Worm (Caenorhabditis elegans) whole organism, young adult: ENCODE measurements around the gene srw-142.

ENCODE experiments used
- B0019.2 ChIP-seq: fragments of 200-800 bp; sonication (Bioruptor generic); conservative IDR thresholded peaks from 2 replicates; pipeline ENCODE4 v1.3.6; 2022; ENCODE audit warnings: missing genetic modification reagents, missing genetic modification characterization, missing compliant biosample characterization
- D2030.7 ChIP-seq: fragments of 200-800 bp; sonication (Bioruptor generic); IDR thresholded peaks from 2 replicates; pipeline ENCODE4 v1.3.6; 2022; ENCODE audit warnings: missing genetic modification reagents, missing genetic modification characterization, missing compliant biosample characterization
- F33H1.4 ChIP-seq: fragments of 200-800 bp; sonication (Bioruptor generic); IDR thresholded peaks from 2 replicates; pipeline ENCODE4 v1.3.6; 2022; ENCODE audit warnings: missing genetic modification reagents, missing genetic modification characterization, missing compliant biosample characterization
- F37B4.10 ChIP-seq: fragments of 200-800 bp; sonication (Bioruptor generic); IDR thresholded peaks from 2 replicates; pipeline ENCODE4 v1.3.6; 2022; ENCODE audit warnings: missing genetic modification characterization, missing compliant biosample characterization
- F49E8.2 ChIP-seq: sonication (generic microtip); optimal IDR thresholded peaks from 3 replicates; lab custom pipeline; 2017; ENCODE audit warnings: missing genetic modification characterization, mild to moderate bottlenecking, missing compliant biosample characterization, antibody characterized with exemption, moderate library complexity; ENCODE audit not compliant: insufficient read depth
- Y53G8AR.9 ChIP-seq: fragments of 200-800 bp; sonication (Bioruptor generic); conservative IDR thresholded peaks from 2 replicates; pipeline ENCODE4 v1.3.6; 2022; ENCODE audit warnings: missing genetic modification reagents, missing genetic modification characterization, missing compliant biosample characterization
- Y95B8A.8 ChIP-seq: fragments of 200-800 bp; sonication (Bioruptor generic); IDR thresholded peaks from 2 replicates; pipeline ENCODE4 v1.3.6; 2022; ENCODE audit warnings: missing genetic modification reagents, missing genetic modification characterization, missing compliant biosample characterization
- bed-2 ChIP-seq: fragments of 200-800 bp; sonication (Bioruptor generic); IDR thresholded peaks from 2 replicates; pipeline ENCODE4 v1.3.6; 2022; ENCODE audit warnings: missing genetic modification reagents, missing genetic modification characterization, missing compliant biosample characterization
- cebp-2 ChIP-seq: fragments of 200-800 bp; sonication (Bioruptor generic); IDR thresholded peaks from 2 replicates; pipeline ENCODE4 v1.3.6; 2022; ENCODE audit warnings: missing genetic modification characterization, missing compliant biosample characterization
- ceh-27 ChIP-seq: fragments of 200-800 bp; sonication (Bioruptor generic); optimal IDR thresholded peaks from 2 replicates; lab custom pipeline; 2018; ENCODE audit warnings: mild to moderate bottlenecking, missing genetic modification characterization, moderate library complexity, missing compliant biosample characterization
- ceh-40 ChIP-seq: fragments of 200-800 bp; sonication (Bioruptor generic); IDR thresholded peaks from 2 replicates; pipeline ENCODE4 v1.3.6; 2022; ENCODE audit warnings: missing genetic modification characterization, missing compliant biosample characterization
- ceh-79 ChIP-seq: sonication (generic microtip); optimal IDR thresholded peaks from 2 replicates; lab custom pipeline; 2017; ENCODE audit warnings: mild to moderate bottlenecking, missing genetic modification characterization, missing compliant biosample characterization
- ceh-91 ChIP-seq: fragments of 200-800 bp; sonication (Bioruptor generic); IDR thresholded peaks from 2 replicates; pipeline ENCODE4 v1.3.6; 2022; ENCODE audit warnings: missing genetic modification reagents, missing genetic modification characterization, missing compliant biosample characterization
- dox-1 ChIP-seq: fragments of 200-800 bp; sonication (Bioruptor generic); IDR thresholded peaks from 2 replicates; pipeline ENCODE4 v1.3.6; 2022; ENCODE audit warnings: missing genetic modification reagents, missing genetic modification characterization, missing compliant biosample characterization
- egl-18 ChIP-seq: fragments of 200-800 bp; sonication (Bioruptor generic); IDR thresholded peaks from 2 replicates; pipeline ENCODE4 v1.3.6; 2022; ENCODE audit warnings: missing genetic modification reagents, missing genetic modification characterization, missing compliant biosample characterization
- egrh-3 ChIP-seq: fragments of 200-800 bp; sonication (Bioruptor generic); IDR thresholded peaks from 2 replicates; pipeline ENCODE4 v1.3.6; 2022; ENCODE audit warnings: missing genetic modification reagents, missing genetic modification characterization, missing compliant biosample characterization
- ekl-4 ChIP-seq: fragments of 200-800 bp; sonication (Bioruptor generic); IDR thresholded peaks from 2 replicates; pipeline ENCODE4 v1.3.6; 2022; ENCODE audit warnings: missing genetic modification reagents, missing genetic modification characterization, missing compliant biosample characterization
- hmg-20 ChIP-seq: fragments of 200-800 bp; sonication (Bioruptor generic); IDR thresholded peaks from 2 replicates; pipeline ENCODE4 v1.3.6; 2022; ENCODE audit warnings: missing genetic modification reagents, missing genetic modification characterization, missing compliant biosample characterization
- let-607 ChIP-seq, 2 experiments: fragments of 200-800 bp in 1 of 2; sonication (Bioruptor generic) in 1 of 2; sonication (generic microtip) in 1 of 2; optimal IDR thresholded peaks; 2 replicates each; lab custom pipeline; 2016 to 2018; ENCODE audit warnings: mild to moderate bottlenecking in 2 of 2, missing compliant biosample characterization in 2 of 2, missing genetic modification characterization in 2 of 2, moderate library complexity in 2 of 2, missing genotype in 1 of 2
- lin-54 ChIP-seq: fragments of 200-800 bp; sonication (Bioruptor generic); optimal IDR thresholded peaks from 2 replicates; lab custom pipeline; 2018; ENCODE audit warnings: mild to moderate bottlenecking, missing genetic modification characterization, missing compliant biosample characterization
- lir-1 ChIP-seq: fragments of 200-800 bp; sonication (Bioruptor generic); conservative IDR thresholded peaks from 2 replicates; pipeline ENCODE4 v1.3.6; 2022; ENCODE audit warnings: missing genetic modification reagents, missing genetic modification characterization, missing compliant biosample characterization
- madf-3 ChIP-seq: fragments of 200-800 bp; sonication (Bioruptor generic); IDR thresholded peaks from 2 replicates; pipeline ENCODE4 v1.3.6; 2022; ENCODE audit warnings: missing genetic modification reagents, missing genetic modification characterization, missing compliant biosample characterization
- mxl-1 ChIP-seq: sonication (generic microtip); optimal IDR thresholded peaks from 2 replicates; lab custom pipeline; 2016; ENCODE audit warnings: missing genetic modification characterization, missing compliant biosample characterization
- nfyb-1 ChIP-seq: fragments of 200-800 bp; sonication (Bioruptor generic); IDR thresholded peaks from 2 replicates; pipeline ENCODE4 v1.3.6; 2022; ENCODE audit warnings: missing genetic modification reagents, missing genetic modification characterization, missing compliant biosample characterization
- nhr-120 ChIP-seq: fragments of 200-800 bp; sonication (Bioruptor generic); IDR thresholded peaks from 2 replicates; pipeline ENCODE4 v1.3.6; 2022; ENCODE audit warnings: missing genetic modification characterization, missing compliant biosample characterization
- nhr-27 ChIP-seq: fragments of 200-800 bp; sonication (Bioruptor generic); optimal IDR thresholded peaks from 2 replicates; lab custom pipeline; 2018; ENCODE audit warnings: mild to moderate bottlenecking, missing genetic modification characterization, moderate library complexity, missing compliant biosample characterization
- pbrm-1 ChIP-seq: fragments of 200-800 bp; sonication (Bioruptor generic); IDR thresholded peaks from 2 replicates; pipeline ENCODE4 v1.3.6; 2022; ENCODE audit warnings: missing genetic modification reagents, missing genetic modification characterization, missing compliant biosample characterization
- pha-4 ChIP-seq: fragments of 150-350 bp; sonication (generic microtip); optimal IDR thresholded peaks from 2 replicates; lab custom pipeline; 2014; ENCODE audit warnings: missing biosample characterization, missing genetic modification reagents, missing genetic modification characterization
- rcor-1 ChIP-seq: fragments of 200-800 bp; sonication (Bioruptor generic); IDR thresholded peaks from 2 replicates; pipeline ENCODE4 v1.3.6; 2022; ENCODE audit warnings: missing genetic modification reagents, missing genetic modification characterization, missing compliant biosample characterization
- rpc-1 ChIP-seq, 2 experiments: fragments of 150-350 bp in 1 of 2; sonication (generic microtip) in 1 of 2; optimal IDR thresholded peaks; 2 replicates each; lab custom pipeline; 2014 to 2018; ENCODE audit warnings: missing biosample characterization in 1 of 2, missing genetic modification characterization in 1 of 2, missing genetic modification reagents in 1 of 2, missing genotype in 1 of 2
- snpc-3.4 ChIP-seq: sonication (generic microtip); optimal IDR thresholded peaks from 2 replicates; lab custom pipeline; 2017; ENCODE audit warnings: missing genetic modification characterization, mild to moderate bottlenecking, missing compliant biosample characterization, antibody characterized with exemption, moderate library complexity, missing genotype, missing genetic modification reagents
- zim-3 ChIP-seq: sonication (generic microtip); optimal IDR thresholded peaks from 2 replicates; lab custom pipeline; 2017; ENCODE audit warnings: mild to moderate bottlenecking, missing genetic modification characterization, moderate library complexity, missing compliant biosample characterization
- ztf-18 ChIP-seq: sonication (generic microtip); optimal IDR thresholded peaks from 2 replicates; lab custom pipeline; 2016; ENCODE audit warnings: missing genotype, mild to moderate bottlenecking, missing genetic modification characterization, missing compliant biosample characterization
- ztf-22 ChIP-seq: fragments of 200-800 bp; sonication (Bioruptor generic); optimal IDR thresholded peaks from 2 replicates; lab custom pipeline; 2018; ENCODE audit warnings: mild to moderate bottlenecking, missing genetic modification characterization, moderate library complexity, missing compliant biosample characterization
- ztf-28 ChIP-seq: fragments of 200-800 bp; sonication (Bioruptor generic); IDR thresholded peaks from 2 replicates; pipeline ENCODE4 v1.3.6; 2022; ENCODE audit warnings: missing genetic modification reagents, missing genetic modification characterization, missing compliant biosample characterization
- ztf-3 ChIP-seq: fragments of 200-800 bp; sonication (Bioruptor generic); optimal IDR thresholded peaks from 2 replicates; lab custom pipeline; 2018; ENCODE audit warnings: mild to moderate bottlenecking, missing genetic modification characterization, missing compliant biosample characterization

Gene srw-142

DNA sequence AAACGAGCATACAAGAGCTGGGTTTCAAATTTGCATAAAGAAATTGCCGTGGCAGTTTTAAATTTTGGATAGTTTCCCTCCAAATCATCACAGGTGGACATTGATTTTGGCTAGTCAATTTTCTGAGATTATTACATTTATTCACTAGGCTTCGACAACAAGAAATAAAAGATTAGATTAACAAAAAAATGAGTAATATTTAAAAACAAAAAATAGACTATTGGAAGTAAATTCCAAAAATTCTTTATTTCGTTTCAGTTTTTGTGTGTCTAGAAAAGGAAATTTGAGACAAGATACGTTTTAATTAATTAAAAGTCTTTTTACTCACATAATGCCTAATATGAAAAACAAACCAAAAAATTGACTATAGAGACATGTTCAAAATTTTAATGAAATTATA lies at the start of gene srw-142:
Gene srw-142, minus strand, starts transcription at position 101 of the 400 bp plus-strand sequence.
- TF ChIP-seq let-607 (tag; optimal IDR thresholded peaks at IDR 0.05; lab: Kevin White, UChicago) (no peak), rcor-1 (GFP tag; lab: Robert Waterston, UW) (no peak), F49E8.2 (tag; lab: Kevin White, UChicago) (no peak), ztf-22 (GFP tag; lab: Kevin White, UChicago) (no peak), lir-1 (GFP tag; lab: Robert Waterston, UW) (no peak), madf-3 (GFP tag; lab: Robert Waterston, UW) (no peak), nhr-27 (tag; lab: Kevin White, UChicago) (no peak), nhr-120 (GFP tag; lab: Robert Waterston, UW) (no peak), ztf-3 (GFP tag; lab: Kevin White, UChicago) (no peak), ztf-18 (no peak), ceh-79 (tag; lab: Kevin White, UChicago) (no peak)

DNA sequence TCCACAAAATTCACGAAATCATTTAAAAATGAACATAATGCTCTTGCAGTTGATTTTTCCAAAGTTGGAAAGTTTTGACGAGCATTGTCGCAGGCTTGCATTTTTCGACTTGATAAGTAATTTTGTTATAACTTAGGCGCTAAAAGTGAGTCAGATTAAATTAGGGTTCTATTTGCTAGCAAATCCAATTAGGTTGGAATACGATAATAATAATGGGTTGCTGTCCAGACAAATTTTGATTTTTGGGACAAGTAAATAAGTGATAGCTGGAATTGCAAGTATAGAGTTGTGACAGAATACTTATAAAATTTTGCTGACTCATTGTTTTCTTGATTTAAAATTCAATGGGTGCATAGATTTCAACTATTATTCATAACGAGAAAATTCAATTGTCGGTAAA lies 47.9 kb upstream of the srw-142 start, which contains the start of gene srw-112:
Gene srw-112, minus strand, starts transcription at position 101 of the 400 bp plus-strand sequence.
- TF ChIP-seq pbrm-1 (GFP tag; lab: Robert Waterston, UW), result no peak
- TF ChIP-seq F33H1.4, result no peak
- TF ChIP-seq bed-2 (GFP tag; lab: Robert Waterston, UW), result no peak
- no peak for TF ChIP-seq rpc-1 (optimal IDR thresholded peaks at IDR 0.05; lab: Kevin White, UChicago)
- no peak for TF ChIP-seq rpc-1 (tag; optimal IDR thresholded peaks at IDR 0.05; lab: Kevin White, UChicago)
- TF ChIP-seq madf-3 (GFP tag; lab: Robert Waterston, UW), result no peak
- no peak for TF ChIP-seq B0019.2 (GFP tag; lab: Robert Waterston, UW)

DNA sequence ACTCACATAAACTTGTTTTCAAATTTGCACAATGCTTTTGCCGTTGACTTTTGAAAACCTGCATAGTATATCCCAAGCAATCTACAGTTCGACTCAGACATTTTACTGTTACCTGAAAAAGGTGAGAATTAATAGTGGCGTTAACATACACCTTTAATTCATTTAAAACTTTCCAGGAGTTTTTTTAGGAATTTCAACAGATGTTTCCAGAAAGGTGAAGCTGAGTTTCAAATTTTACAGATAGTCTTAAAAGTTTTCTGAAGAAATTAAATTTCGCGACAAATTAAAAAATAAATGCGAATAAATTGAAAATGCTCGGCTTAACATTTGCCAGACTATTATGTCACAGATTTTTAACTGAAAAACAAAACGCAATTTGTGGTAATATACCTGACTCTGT lies 41.6 kb upstream of the srw-142 start, which contains the start of gene srw-119:
Gene srw-119, minus strand, starts transcription at position 101 of the 400 bp plus-strand sequence.
- TF ChIP-seq F37B4.10 (GFP tag; lab: Robert Waterston, UW) (no peak), lin-54 (GFP tag; lab: Kevin White, UChicago) (no peak), ztf-28 (GFP tag; lab: Robert Waterston, UW) (no peak), egl-18 (GFP tag; lab: Robert Waterston, UW) (no peak), ztf-22 (GFP tag; lab: Kevin White, UChicago) (no peak), ekl-4 (no peak), nfyb-1 (GFP tag; lab: Robert Waterston, UW) (no peak), F49E8.2 (tag; lab: Kevin White, UChicago) (no peak), dox-1 (GFP tag; lab: Robert Waterston, UW) (no peak), D2030.7 (GFP tag; lab: Robert Waterston, UW) (no peak), ceh-91 (GFP tag; lab: Robert Waterston, UW) (no peak)

DNA sequence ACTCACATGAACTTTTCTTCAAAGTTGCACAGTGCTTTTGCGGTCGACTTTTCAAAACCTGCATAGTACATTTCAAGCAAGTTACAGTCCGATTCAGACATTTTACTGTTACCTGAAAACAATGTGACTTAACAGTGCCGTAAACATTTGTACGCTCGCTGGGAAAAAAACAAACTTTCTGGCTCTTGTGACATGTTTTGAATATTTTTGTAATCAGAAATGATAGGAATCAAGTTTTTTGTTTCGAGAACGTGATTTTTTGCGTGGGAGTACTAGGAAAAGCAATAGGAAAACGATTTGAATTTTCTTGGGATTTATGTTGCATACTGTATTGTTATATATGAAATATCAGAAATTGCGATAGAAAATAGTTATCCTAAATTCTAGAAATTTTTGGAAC lies 38.0 kb upstream of the srw-142 start, which contains the start of gene srw-120:
Gene srw-120, minus strand, starts transcription at position 101 of the 400 bp plus-strand sequence.
- TF ChIP-seq ceh-27 (GFP tag; lab: Kevin White, UChicago), result no peak
- no peak for TF ChIP-seq ceh-40 (GFP tag; lab: Robert Waterston, UW)

- no peak for TF ChIP-seq Y95B8A.8 (GFP tag; lab: Robert Waterston, UW)
- no peak for TF ChIP-seq egrh-3 (GFP tag; lab: Robert Waterston, UW)
- TF ChIP-seq Y53G8AR.9 (GFP tag; lab: Robert Waterston, UW), result no peak
- TF ChIP-seq hmg-20, result no peak
- no peak for TF ChIP-seq zim-3 (tag; lab: Kevin White, UChicago)
- TF ChIP-seq cebp-2 (GFP tag; lab: Robert Waterston, UW), result no peak
- TF ChIP-seq madf-3 (GFP tag; lab: Robert Waterston, UW), result no peak
- no peak for TF ChIP-seq mxl-1 (tag; lab: Kevin White, UChicago)
- TF ChIP-seq pha-4 (tag; lab: Kevin White, UChicago), result no peak
- no peak for TF ChIP-seq snpc-3.4 (tag; lab: Kevin White, UChicago)
Observed at ce11 chrV:2993816-2994215, 35.7 kb upstream of the srw-142 start, which contains the start of gene srw-115. Gene srw-115 (minus strand): TSS chrV:2993916.
